Fruit fly (Drosophila melanogaster) whole organism, embryonic: ENCODE results near the gene Shmt.

Experiments
- CG10267 ChIP-seq: fragments of 200-800 bp; sonication (Bioruptor generic); optimal IDR thresholded peaks from 2 replicates; lab custom pipeline; 2018; ENCODE audit warnings: missing biosample characterization, mild to moderate bottlenecking, missing genetic modification characterization, moderate library complexity
- CG10462 ChIP-seq: fragments of 200-800 bp; sonication (Bioruptor generic); optimal IDR thresholded peaks from 2 replicates; lab custom pipeline; 2016; ENCODE audit warnings: missing biosample characterization, missing genetic modification characterization
- CG11093 ChIP-seq: fragments of 200-800 bp; sonication (Bioruptor generic); IDR thresholded peaks from 3 replicates; pipeline ENCODE4 v1.3.6; 2022; ENCODE audit warnings: missing biosample characterization, missing genetic modification characterization
- CG11560 ChIP-seq: fragments of 200-800 bp; sonication (Bioruptor generic); IDR thresholded peaks from 3 replicates; pipeline ENCODE4 v1.3.6; 2022; ENCODE audit warnings: missing biosample characterization, missing genetic modification characterization
- CG12219 ChIP-seq: fragments of 200-800 bp; sonication (Bioruptor generic); optimal IDR thresholded peaks from 3 replicates; lab custom pipeline; 2018; ENCODE audit warnings: missing biosample characterization, mild to moderate bottlenecking, missing genetic modification characterization
- CG1602 ChIP-seq: fragments of 200-800 bp; sonication (Bioruptor generic); optimal IDR thresholded peaks from 3 replicates; lab custom pipeline; 2016; ENCODE audit warnings: missing biosample characterization, missing genetic modification characterization
- CG18619 ChIP-seq: fragments of 200-800 bp; sonication (Bioruptor generic); optimal IDR thresholded peaks from 3 replicates; lab custom pipeline; 2017; ENCODE audit warnings: missing biosample characterization, mild to moderate bottlenecking, missing genetic modification characterization
- CG2202 ChIP-seq: fragments of 200-800 bp; sonication (Bioruptor generic); optimal IDR thresholded peaks from 2 replicates; lab custom pipeline; 2018; ENCODE audit warnings: missing biosample characterization, mild to moderate bottlenecking, missing genetic modification characterization
- CG2678 ChIP-seq: fragments of 200-800 bp; sonication (Bioruptor generic); optimal IDR thresholded peaks from 3 replicates; lab custom pipeline; 2019; ENCODE audit warnings: missing biosample characterization, mild to moderate bottlenecking, missing genetic modification characterization, moderate library complexity
- CG31365 ChIP-seq: fragments of 200-800 bp; sonication (Bioruptor generic); optimal IDR thresholded peaks from 2 replicates; lab custom pipeline; 2018; ENCODE audit warnings: missing biosample characterization, mild to moderate bottlenecking, missing genetic modification characterization
- CG34224 ChIP-seq: fragments of 200-800 bp; sonication (Bioruptor generic); IDR thresholded peaks from 3 replicates; pipeline ENCODE4 v1.3.6; 2022; ENCODE audit warnings: missing biosample characterization, missing genetic modification characterization; ENCODE audit not compliant: partially characterized antibody
- CG34376 ChIP-seq: fragments of 200-800 bp; sonication (Bioruptor generic); optimal IDR thresholded peaks from 2 replicates; lab custom pipeline; 2018; ENCODE audit warnings: missing biosample characterization, mild to moderate bottlenecking, missing genetic modification characterization
- CG3726 ChIP-seq: fragments of 200-800 bp; sonication (Bioruptor generic); IDR thresholded peaks from 3 replicates; pipeline ENCODE4, ENCODE4 v1.3.6; 2022; ENCODE audit warnings: missing biosample characterization, missing genetic modification characterization
- CG3838 ChIP-seq: fragments of 200-800 bp; sonication (Bioruptor generic); optimal IDR thresholded peaks from 3 replicates; lab custom pipeline; 2016; ENCODE audit warnings: missing biosample characterization, missing genetic modification characterization
- CG4730 ChIP-seq: fragments of 200-800 bp; sonication (Bioruptor generic); IDR thresholded peaks from 2 replicates; pipeline ENCODE4 v1.3.6; 2022; ENCODE audit warnings: missing biosample characterization, missing genetic modification characterization
- CG5245 ChIP-seq: fragments of 200-800 bp; sonication (Bioruptor generic); optimal IDR thresholded peaks from 3 replicates; lab custom pipeline; 2016; ENCODE audit warnings: missing biosample characterization, missing genetic modification characterization
- CG6272 ChIP-seq: fragments of 200-800 bp; sonication (Bioruptor generic); IDR thresholded peaks from 2 replicates; pipeline ENCODE4 v1.3.6; 2022; ENCODE audit warnings: missing biosample characterization, missing genetic modification characterization
- CG6765 ChIP-seq: fragments of 200-800 bp; sonication (Bioruptor generic); optimal IDR thresholded peaks from 3 replicates; lab custom pipeline; 2017; ENCODE audit warnings: missing biosample characterization, mild to moderate bottlenecking, missing genetic modification characterization
- CG7357 ChIP-seq: fragments of 200-800 bp; sonication (Bioruptor generic); IDR thresholded peaks from 3 replicates; pipeline ENCODE4 v1.3.6; 2022; ENCODE audit warnings: missing biosample characterization, missing genetic modification characterization
- CG7556 ChIP-seq: fragments of 200-800 bp; sonication (Bioruptor generic); optimal IDR thresholded peaks from 2 replicates; lab custom pipeline; 2017; ENCODE audit warnings: missing biosample characterization, mild to moderate bottlenecking, missing genetic modification characterization
- CG7786 ChIP-seq: fragments of 200-800 bp; sonication (Bioruptor generic); optimal IDR thresholded peaks from 2 replicates; lab custom pipeline; 2016; ENCODE audit warnings: missing biosample characterization, missing genetic modification characterization
- Dad ChIP-seq: fragments of 200-800 bp; sonication (Bioruptor generic); optimal IDR thresholded peaks from 3 replicates; lab custom pipeline; 2016; ENCODE audit warnings: missing biosample characterization, missing genetic modification characterization
- Deaf1 ChIP-seq: fragments of 200-800 bp; optimal IDR thresholded peaks from 3 replicates; lab custom pipeline; 2019; ENCODE audit warnings: missing biosample characterization, mild to moderate bottlenecking, missing genetic modification characterization, moderate library complexity
- Dll ChIP-seq: fragments of 200-800 bp; sonication (Bioruptor generic); IDR thresholded peaks from 4 replicates; pipeline ENCODE4 v1.3.6; 2022; ENCODE audit warnings: missing biosample characterization, missing genetic modification characterization; ENCODE audit not compliant: partially characterized antibody
- ERR ChIP-seq: fragments of 200-800 bp; sonication (Bioruptor generic); optimal IDR thresholded peaks from 2 replicates; lab custom pipeline; 2016; ENCODE audit warnings: missing biosample characterization, missing genetic modification characterization
- H2.0 ChIP-seq: fragments of 200-800 bp; sonication (Bioruptor generic); IDR thresholded peaks from 2 replicates; pipeline ENCODE4 v1.3.6; 2022; ENCODE audit warnings: missing biosample characterization, missing genetic modification characterization
- HLHmδ ChIP-seq: fragments of 200-800 bp; sonication (Bioruptor generic); optimal IDR thresholded peaks from 2 replicates; lab custom pipeline; 2018; ENCODE audit warnings: missing biosample characterization, mild to moderate bottlenecking, missing genetic modification characterization, moderate library complexity
- HmgZ ChIP-seq: fragments of 200-800 bp; sonication (Bioruptor generic); optimal IDR thresholded peaks from 2 replicates; lab custom pipeline; 2018; ENCODE audit warnings: missing biosample characterization, mild to moderate bottlenecking, missing genetic modification characterization
- Hr78 ChIP-seq, 2 experiments: fragments of 200-800 bp in 1 of 2; fragments of >200 bp in 1 of 2; sonication (Bioruptor generic) in 1 of 2; optimal IDR thresholded peaks; 2 replicates each; lab custom pipeline; 2017 to 2019; ENCODE audit warnings: missing biosample characterization in 2 of 2, missing genetic modification characterization in 2 of 2, mild to moderate bottlenecking in 1 of 2, moderate library complexity in 1 of 2
- Myb ChIP-seq: fragments of 200-800 bp; sonication (Bioruptor generic); optimal IDR thresholded peaks from 2 replicates; lab custom pipeline; 2016; ENCODE audit warnings: missing biosample characterization, missing genetic modification characterization
- NC2β ChIP-seq: fragments of 200-800 bp; sonication (Bioruptor generic); optimal IDR thresholded peaks from 2 replicates; lab custom pipeline; 2016; ENCODE audit warnings: missing biosample characterization, missing genetic modification characterization
- NFAT ChIP-seq: fragments of 200-800 bp; sonication (Bioruptor generic); IDR thresholded peaks from 2 replicates; pipeline ENCODE4 v1.3.6; 2022; ENCODE audit warnings: missing biosample characterization, missing genetic modification characterization
- NK7.1 ChIP-seq: fragments of 200-800 bp; sonication (Bioruptor generic); optimal IDR thresholded peaks from 3 replicates; lab custom pipeline; 2016; ENCODE audit warnings: missing biosample characterization, missing genetic modification characterization
- NfI ChIP-seq: fragments of 200-800 bp; sonication (Bioruptor generic); optimal IDR thresholded peaks from 3 replicates; lab custom pipeline; 2018; ENCODE audit warnings: missing biosample characterization, mild to moderate bottlenecking, missing genetic modification characterization, moderate library complexity
- Rx ChIP-seq: fragments of 200-800 bp; sonication (Bioruptor generic); IDR thresholded peaks from 2 replicates; pipeline ENCODE4 v1.3.6; 2022; ENCODE audit warnings: missing biosample characterization, missing genetic modification characterization
- Six4 ChIP-seq: fragments of 200-800 bp; sonication (Bioruptor generic); optimal IDR thresholded peaks from 2 replicates; lab custom pipeline; 2016; ENCODE audit warnings: missing biosample characterization, missing genetic modification characterization
- Sox100B ChIP-seq: fragments of 200-800 bp; sonication (Bioruptor generic); optimal IDR thresholded peaks from 3 replicates; lab custom pipeline; 2018; ENCODE audit warnings: missing biosample characterization, mild to moderate bottlenecking, missing genetic modification characterization
- aop ChIP-seq: fragments of 200-800 bp; sonication (Bioruptor generic); IDR thresholded peaks from 2 replicates; pipeline ENCODE4 v1.3.6; 2022; ENCODE audit warnings: missing biosample characterization, missing genetic modification characterization
- ara ChIP-seq: fragments of 200-800 bp; sonication (Bioruptor generic); IDR thresholded peaks from 2 replicates; pipeline ENCODE4 v1.3.6; 2022; ENCODE audit warnings: missing biosample characterization, missing genetic modification characterization
- br ChIP-seq: fragments of >200 bp; optimal IDR thresholded peaks from 2 replicates; lab custom pipeline; 2017
- chif ChIP-seq, 2 experiments: fragments of 200-800 bp; sonication (Bioruptor generic); optimal IDR thresholded peaks; 3 replicates each; lab custom pipeline; 2016; ENCODE audit warnings: missing biosample characterization in 2 of 2, missing genetic modification characterization in 2 of 2
- da ChIP-seq: fragments of 200-800 bp; sonication (Bioruptor generic); optimal IDR thresholded peaks from 2 replicates; lab custom pipeline; 2016; ENCODE audit warnings: missing biosample characterization, missing genetic modification characterization
- dm ChIP-seq: fragments of 200-800 bp; sonication (Bioruptor generic); optimal IDR thresholded peaks from 3 replicates; lab custom pipeline; 2016; ENCODE audit warnings: missing biosample characterization, missing genetic modification characterization
- fd3F ChIP-seq: fragments of 200-800 bp; sonication (Bioruptor generic); optimal IDR thresholded peaks from 2 replicates; lab custom pipeline; 2018; ENCODE audit warnings: missing biosample characterization, mild to moderate bottlenecking, missing genetic modification characterization, moderate library complexity
- gro ChIP-seq: fragments of 200-800 bp; sonication (Bioruptor generic); optimal IDR thresholded peaks from 2 replicates; lab custom pipeline; 2016; ENCODE audit warnings: missing biosample characterization, missing genetic modification characterization
- hbn ChIP-seq: fragments of 200-800 bp; sonication (Bioruptor generic); IDR thresholded peaks from 2 replicates; pipeline ENCODE4 v1.3.6; 2022; ENCODE audit warnings: missing biosample characterization, missing genetic modification characterization; ENCODE audit not compliant: partially characterized antibody
- kah ChIP-seq: fragments of 200-800 bp; sonication (Bioruptor generic); optimal IDR thresholded peaks from 2 replicates; lab custom pipeline; 2018; ENCODE audit warnings: missing biosample characterization, mild to moderate bottlenecking, missing genetic modification characterization
- nom ChIP-seq: fragments of 200-800 bp; sonication (Bioruptor generic); optimal IDR thresholded peaks from 2 replicates; lab custom pipeline; 2017; ENCODE audit warnings: missing biosample characterization, missing genetic modification characterization, mild to moderate bottlenecking, moderate library complexity, missing genetic modification reagents
- otp ChIP-seq: fragments of 200-800 bp; sonication (Bioruptor generic); IDR thresholded peaks from 3 replicates; pipeline ENCODE4, ENCODE4 v1.3.6; 2022; ENCODE audit warnings: missing biosample characterization, missing genetic modification characterization
- sim ChIP-seq: fragments of 200-800 bp; sonication (Bioruptor generic); IDR thresholded peaks from 2 replicates; pipeline ENCODE4 v1.3.6; 2022; ENCODE audit warnings: missing biosample characterization, missing genetic modification characterization

Gene Shmt

dm6 chrX:5895821-5896550 is 20.6 kb downstream of the Shmt start (continued):
- peak; percentile 81 for TF ChIP-seq CG10462 (GFP tag; lab: Kevin White, UChicago)
- TF ChIP-seq CG31365 (tag; lab: Kevin White, UChicago) = peak; percentile 78
- peak; percentile 81 for TF ChIP-seq ERR (GFP tag; lab: Kevin White, UChicago)
- TF ChIP-seq CG3838 (GFP tag; lab: Kevin White, UChicago) = peak; percentile 44
- peak; percentile 73 for TF ChIP-seq HmgZ (tag; lab: Kevin White, UChicago)
- TF ChIP-seq Rx (GFP tag; lab: Robert Waterston, UW) = peak; percentile 92
- no peak for TF ChIP-seq CG34224
- peak; percentile 88 for TF ChIP-seq NC2β (GFP tag; lab: Kevin White, UChicago)
- TF ChIP-seq CG6765 (GFP tag; lab: Kevin White, UChicago) = peak; percentile 29
- peak; percentile 89 for TF ChIP-seq kah (GFP tag; lab: Kevin White, UChicago)
- peak; percentile 84 for TF ChIP-seq CG18619 (GFP tag; lab: Kevin White, UChicago)
- peak; percentile 90 for TF ChIP-seq CG12219 (GFP tag; lab: Kevin White, UChicago)
- no peak for TF ChIP-seq br (lab: Kevin White, UChicago)
- TF ChIP-seq dm (GFP tag; lab: Kevin White, UChicago) = peak; percentile 76
- TF ChIP-seq hbn = no peak
- TF ChIP-seq NK7.1 (GFP tag; lab: Kevin White, UChicago) = peak; percentile 83
- TF ChIP-seq CG34376 = no peak
- peak; percentile 50 for TF ChIP-seq Deaf1 (tag; lab: Kevin White, UChicago)
- peak; percentile 83 for TF ChIP-seq Sox100B (GFP tag; lab: Kevin White, UChicago)
- peak; percentile 52 for TF ChIP-seq gro (GFP tag; lab: Kevin White, UChicago)
- peak; percentile 87 for TF ChIP-seq NfI
- peak; percentile 91 for TF ChIP-seq Six4 (GFP tag; lab: Kevin White, UChicago)
- TF ChIP-seq NFAT (GFP tag; lab: Robert Waterston, UW) = peak; percentile 69
- TF ChIP-seq chif (GFP tag; optimal IDR thresholded peaks at IDR 0.05; lab: Kevin White, UChicago) = peak; percentile 92
- TF ChIP-seq CG1602 (GFP tag; lab: Kevin White, UChicago) = peak; percentile 83
- TF ChIP-seq otp (GFP tag; lab: Robert Waterston, UW) = peak; percentile 96
- TF ChIP-seq ara (GFP tag; lab: Robert Waterston, UW) = peak; percentile 96
- peak; percentile 96 for TF ChIP-seq CG3726 (GFP tag; lab: Robert Waterston, UW)
- peak; percentile 78 for TF ChIP-seq Dad (GFP tag; lab: Kevin White, UChicago)
- TF ChIP-seq CG2202 (tag; lab: Kevin White, UChicago) = peak; percentile 76
- peak; percentile 65 for TF ChIP-seq CG6272 (GFP tag; lab: Robert Waterston, UW)
- TF ChIP-seq nom (GFP tag; lab: Kevin White, UChicago) = peak; percentile 99
- peak; percentile 22 for TF ChIP-seq da (GFP tag; lab: Kevin White, UChicago)
- peak; percentile 89 for TF ChIP-seq H2.0 (GFP tag; lab: Robert Waterston, UW)
- TF ChIP-seq HLHmδ = no peak
- peak; percentile 86; the same call in 2 of the 3 replicates for TF ChIP-seq CG11093 (GFP tag; lab: Robert Waterston, UW)
- peak; percentile 30 for TF ChIP-seq fd3F (GFP tag; lab: Kevin White, UChicago)
- TF ChIP-seq aop = peak; percentile 81; the same call in 1 of the 2 replicates
- TF ChIP-seq CG7556 = peak; percentile 83
- peak; percentile 88 for TF ChIP-seq CG2678 (tag; lab: Kevin White, UChicago)
- TF ChIP-seq sim (GFP tag; lab: Robert Waterston, UW) = peak; percentile 92
- peak in 1 of 2 experiments; percentile 79 for TF ChIP-seq Hr78 (GFP tag; optimal IDR thresholded peaks at IDR 0.05; lab: Kevin White, UChicago)
- peak; percentile 94 for TF ChIP-seq CG5245 (GFP tag; lab: Kevin White, UChicago)
- TF ChIP-seq CG11560 = peak; percentile 80
- TF ChIP-seq Myb (GFP tag; lab: Kevin White, UChicago) = peak; percentile 69
- TF ChIP-seq CG4730 (GFP tag; lab: Robert Waterston, UW) = peak; percentile 78
- TF ChIP-seq Dll (GFP tag; lab: Robert Waterston, UW) = no peak
- TF ChIP-seq CG7786 = peak; percentile 88
- peak; percentile 78 for TF ChIP-seq CG7357 (GFP tag; lab: Robert Waterston, UW)
- TF ChIP-seq CG10267 = peak; percentile 78
